Fruit fly (Drosophila melanogaster): Measurements from ENCODE around the gene Ctr1A.

- no peak for TF ChIP-seq h (GFP tag; optimal IDR thresholded peaks at IDR 0.05)
- TF ChIP-seq sv (GFP tag; optimal IDR thresholded peaks at IDR 0.05): no peak
- TF ChIP-seq woc (GFP tag; optimal IDR thresholded peaks at IDR 0.05): no peak
- no peak for TF ChIP-seq Jra (GFP tag; optimal IDR thresholded peaks at IDR 0.05)
- TF ChIP-seq usp (GFP tag; optimal IDR thresholded peaks at IDR 0.05): no peak
These were observed 48.9 kb upstream of the Ctr1A start for dm6 chrX:6612509-6612908.
